Worm (Caenorhabditis elegans) whole organism, midembryonic: ENCODE results near the gene W09H1.4.

Source experiments
- T22C8.4 ChIP-seq: fragments of 200-800 bp; sonication (Bioruptor generic); IDR thresholded peaks from 2 replicates; pipeline ENCODE4 v1.3.6; 2022; ENCODE audit warnings: missing genetic modification characterization, missing compliant biosample characterization
- flt-1 ChIP-seq: fragments of 200-800 bp; sonication (Bioruptor generic); IDR thresholded peaks from 2 replicates; pipeline ENCODE4 v1.3.6; 2022; ENCODE audit warnings: missing genetic modification characterization, missing compliant biosample characterization
- ref-1 ChIP-seq: fragments of 200-800 bp; sonication (Bioruptor generic); conservative IDR thresholded peaks from 2 replicates; pipeline ENCODE4 v1.3.6; 2022; ENCODE audit warnings: missing genetic modification reagents, missing genetic modification characterization, missing compliant biosample characterization
- tab-1 ChIP-seq: fragments of 200-800 bp; sonication (Bioruptor generic); IDR thresholded peaks from 2 replicates; pipeline ENCODE4 v1.3.6; 2022; ENCODE audit warnings: missing genetic modification characterization, missing compliant biosample characterization
- ztf-29 ChIP-seq: fragments of 200-800 bp; sonication (Bioruptor generic); IDR thresholded peaks from 2 replicates; pipeline ENCODE4 v1.3.6; 2022; ENCODE audit warnings: missing genetic modification reagents, missing genetic modification characterization, missing compliant biosample characterization

ce11 chrII:13170696-13171095 lies 12.6 kb upstream of the W09H1.4 start:
- TF ChIP-seq tab-1 (no peak), flt-1 (no peak), ztf-29 (GFP tag; lab: Robert Waterston, UW) (no peak), T22C8.4 (no peak), ref-1 (GFP tag; lab: Robert Waterston, UW) (no peak)
